Fruit fly (Drosophila melanogaster) whole organism, embryonic: ENCODE results near the gene Best4.

Source experiments
- ATbp ChIP-seq: fragments of 200-800 bp; sonication (Bioruptor generic); optimal IDR thresholded peaks from 2 replicates; lab custom pipeline; 2017; ENCODE audit warnings: missing biosample characterization, mild to moderate bottlenecking, missing genetic modification characterization, missing genetic modification reagents
- Bteb2 ChIP-seq: fragments of 200-800 bp; sonication (Bioruptor generic); optimal IDR thresholded peaks from 2 replicates; lab custom pipeline; 2016; ENCODE audit warnings: missing biosample characterization, missing genetic modification characterization
- CG10366 ChIP-seq: fragments of 200-800 bp; sonication (Bioruptor generic); IDR thresholded peaks from 2 replicates; pipeline ENCODE4 v1.3.6; 2022; ENCODE audit warnings: missing biosample characterization, missing genetic modification characterization
- CG11093 ChIP-seq: fragments of 200-800 bp; sonication (Bioruptor generic); IDR thresholded peaks from 3 replicates; pipeline ENCODE4 v1.3.6; 2022; ENCODE audit warnings: missing biosample characterization, missing genetic modification characterization
- CG11504 ChIP-seq: fragments of 200-800 bp; sonication (Bioruptor generic); optimal IDR thresholded peaks from 3 replicates; lab custom pipeline; 2019; ENCODE audit warnings: missing biosample characterization, mild to moderate bottlenecking, missing genetic modification characterization, moderate library complexity
- CG12299 ChIP-seq: fragments of 200-800 bp; sonication (Bioruptor generic); optimal IDR thresholded peaks from 2 replicates; lab custom pipeline; 2018; ENCODE audit warnings: missing biosample characterization, mild to moderate bottlenecking, missing genetic modification characterization
- CG12659 ChIP-seq: fragments of 200-800 bp; sonication (Bioruptor generic); optimal IDR thresholded peaks from 3 replicates; lab custom pipeline; 2017; ENCODE audit warnings: mild to moderate bottlenecking, missing biosample characterization, missing genetic modification reagents, missing genetic modification characterization
- CG16813 ChIP-seq: fragments of 200-800 bp; sonication (Bioruptor generic); IDR thresholded peaks from 3 replicates; pipeline ENCODE4 v1.3.6; 2022; ENCODE audit warnings: missing biosample characterization, missing genetic modification characterization; ENCODE audit not compliant: partially characterized antibody
- CG17802 ChIP-seq: fragments of 200-800 bp; sonication (Bioruptor generic); optimal IDR thresholded peaks from 2 replicates; lab custom pipeline; 2018; ENCODE audit warnings: missing biosample characterization, mild to moderate bottlenecking, missing genetic modification characterization, moderate library complexity
- CG17912 ChIP-seq: fragments of 200-800 bp; sonication (Bioruptor generic); optimal IDR thresholded peaks from 2 replicates; lab custom pipeline; 2018; ENCODE audit warnings: missing biosample characterization, mild to moderate bottlenecking, missing genetic modification characterization
- CG2120 ChIP-seq: fragments of 200-800 bp; sonication (Bioruptor generic); optimal IDR thresholded peaks from 3 replicates; lab custom pipeline; 2016; ENCODE audit warnings: missing biosample characterization, missing genetic modification characterization
- CG33557 ChIP-seq: fragments of 200-800 bp; sonication (Bioruptor generic); optimal IDR thresholded peaks from 2 replicates; lab custom pipeline; 2019; ENCODE audit warnings: missing biosample characterization, mild to moderate bottlenecking, missing genetic modification characterization, moderate library complexity
- CG3726 ChIP-seq: fragments of 200-800 bp; sonication (Bioruptor generic); IDR thresholded peaks from 3 replicates; pipeline ENCODE4, ENCODE4 v1.3.6; 2022; ENCODE audit warnings: missing biosample characterization, missing genetic modification characterization
- CG3838 ChIP-seq: fragments of 200-800 bp; sonication (Bioruptor generic); optimal IDR thresholded peaks from 3 replicates; lab custom pipeline; 2016; ENCODE audit warnings: missing biosample characterization, missing genetic modification characterization
- CG6791 ChIP-seq: fragments of 200-800 bp; sonication (Bioruptor generic); IDR thresholded peaks from 3 replicates; pipeline ENCODE4 v1.3.6; 2022; ENCODE audit warnings: missing biosample characterization, missing genetic modification characterization; ENCODE audit not compliant: partially characterized antibody
- CG8359 ChIP-seq: fragments of 200-800 bp; sonication (Bioruptor generic); optimal IDR thresholded peaks from 2 replicates; lab custom pipeline; 2017; ENCODE audit warnings: missing biosample characterization, mild to moderate bottlenecking, missing genetic modification characterization, borderline replicate concordance
- Dip2 ChIP-seq: fragments of 200-800 bp; sonication (Bioruptor generic); IDR thresholded peaks from 2 replicates; pipeline ENCODE4 v1.3.6; 2022; ENCODE audit warnings: missing biosample characterization, missing genetic modification characterization
- Elba2 ChIP-seq: fragments of 200-800 bp; sonication (Bioruptor generic); optimal IDR thresholded peaks from 3 replicates; lab custom pipeline; 2016; ENCODE audit warnings: missing biosample characterization, missing genetic modification characterization
- Fer2 ChIP-seq: fragments of 200-800 bp; sonication (Bioruptor generic); optimal IDR thresholded peaks from 2 replicates; lab custom pipeline; 2018; ENCODE audit warnings: missing biosample characterization, mild to moderate bottlenecking, missing genetic modification characterization, moderate library complexity
- Fer3 ChIP-seq: fragments of 200-800 bp; sonication (Bioruptor generic); optimal IDR thresholded peaks from 2 replicates; lab custom pipeline; 2018; ENCODE audit warnings: missing biosample characterization, mild to moderate bottlenecking, missing genetic modification characterization, moderate library complexity
- Gug ChIP-seq: fragments of 200-800 bp; sonication (Bioruptor generic); IDR thresholded peaks from 4 replicates; pipeline ENCODE4 v1.3.6; 2022; ENCODE audit warnings: missing biosample characterization, missing genetic modification characterization
- H2.0 ChIP-seq: fragments of 200-800 bp; sonication (Bioruptor generic); IDR thresholded peaks from 2 replicates; pipeline ENCODE4 v1.3.6; 2022; ENCODE audit warnings: missing biosample characterization, missing genetic modification characterization
- Hr39 ChIP-seq: fragments of >200 bp; optimal IDR thresholded peaks from 2 replicates; lab custom pipeline; 2017
- Hr78 ChIP-seq, 2 experiments: fragments of 200-800 bp in 1 of 2; fragments of >200 bp in 1 of 2; sonication (Bioruptor generic) in 1 of 2; optimal IDR thresholded peaks; 2 replicates each; lab custom pipeline; 2017 to 2019; ENCODE audit warnings: missing biosample characterization in 2 of 2, missing genetic modification characterization in 2 of 2, mild to moderate bottlenecking in 1 of 2, moderate library complexity in 1 of 2
- Hsf ChIP-seq: fragments of 200-800 bp; sonication (Bioruptor generic); optimal IDR thresholded peaks from 3 replicates; lab custom pipeline; 2016; ENCODE audit warnings: missing biosample characterization, missing genetic modification characterization
- Nf-YC ChIP-seq: fragments of 200-800 bp; optimal IDR thresholded peaks from 3 replicates; lab custom pipeline; 2019; ENCODE audit warnings: missing biosample characterization, mild to moderate bottlenecking, missing genetic modification characterization, moderate library complexity
- Taf1 ChIP-seq: fragments of 200-800 bp; sonication (Bioruptor generic); IDR thresholded peaks from 2 replicates; pipeline ENCODE4 v1.3.6; 2022; ENCODE audit warnings: missing biosample characterization, missing genetic modification characterization
- ara ChIP-seq: fragments of 200-800 bp; sonication (Bioruptor generic); IDR thresholded peaks from 2 replicates; pipeline ENCODE4 v1.3.6; 2022; ENCODE audit warnings: missing biosample characterization, missing genetic modification characterization
- chif ChIP-seq, 2 experiments: fragments of 200-800 bp; sonication (Bioruptor generic); optimal IDR thresholded peaks; 3 replicates each; lab custom pipeline; 2016; ENCODE audit warnings: missing biosample characterization in 2 of 2, missing genetic modification characterization in 2 of 2
- chn ChIP-seq: fragments of 200-800 bp; sonication (Bioruptor generic); optimal IDR thresholded peaks from 2 replicates; lab custom pipeline; 2016; ENCODE audit warnings: missing biosample characterization, missing genetic modification characterization
- crol ChIP-seq: fragments of 200-800 bp; sonication (Bioruptor generic); IDR thresholded peaks from 2 replicates; pipeline ENCODE4 v1.3.6; 2022; ENCODE audit warnings: missing biosample characterization, missing genetic modification characterization
- da ChIP-seq: fragments of 200-800 bp; sonication (Bioruptor generic); optimal IDR thresholded peaks from 2 replicates; lab custom pipeline; 2016; ENCODE audit warnings: missing biosample characterization, missing genetic modification characterization
- dati ChIP-seq: fragments of 200-800 bp; sonication (Bioruptor generic); IDR thresholded peaks from 2 replicates; pipeline ENCODE4 v1.3.6; 2022; ENCODE audit warnings: missing biosample characterization, missing genetic modification characterization
- dmrt99B ChIP-seq: fragments of 200-800 bp; sonication (Bioruptor generic); optimal IDR thresholded peaks from 2 replicates; lab custom pipeline; 2018; ENCODE audit warnings: missing biosample characterization, mild to moderate bottlenecking, missing genetic modification characterization, moderate library complexity
- eyg ChIP-seq: fragments of 200-800 bp; sonication (Bioruptor generic); optimal IDR thresholded peaks from 3 replicates; lab custom pipeline; 2016; ENCODE audit warnings: missing biosample characterization, missing genetic modification characterization
- fd64A ChIP-seq: fragments of 200-800 bp; sonication (Bioruptor generic); optimal IDR thresholded peaks from 3 replicates; lab custom pipeline; 2018; ENCODE audit warnings: missing biosample characterization, mild to moderate bottlenecking, missing genetic modification characterization
- gcm ChIP-seq: fragments of 200-800 bp; sonication (Bioruptor generic); optimal IDR thresholded peaks from 2 replicates; lab custom pipeline; 2019; ENCODE audit warnings: missing biosample characterization, mild to moderate bottlenecking, missing genetic modification characterization, moderate library complexity
- h ChIP-seq: fragments of >200 bp; optimal IDR thresholded peaks from 2 replicates; lab custom pipeline; 2017
- insv ChIP-seq, 2 experiments: fragments of 200-800 bp; sonication (Bioruptor generic); optimal IDR thresholded peaks; 3 replicates each; lab custom pipeline; 2016 to 2018; ENCODE audit warnings: missing biosample characterization in 2 of 2, missing genetic modification characterization in 2 of 2
- jigr1 ChIP-seq: fragments of 200-800 bp; sonication (Bioruptor generic); IDR thresholded peaks from 3 replicates; pipeline ENCODE4 v1.3.6; 2022; ENCODE audit warnings: missing biosample characterization, missing genetic modification characterization
- kay ChIP-seq: fragments of 200-800 bp; sonication (Bioruptor generic); optimal IDR thresholded peaks from 2 replicates; lab custom pipeline; 2016; ENCODE audit warnings: missing biosample characterization, missing genetic modification characterization
- lbe ChIP-seq: fragments of 200-800 bp; sonication (Bioruptor generic); optimal IDR thresholded peaks from 2 replicates; lab custom pipeline; 2016; ENCODE audit warnings: missing biosample characterization, mild to moderate bottlenecking, missing genetic modification characterization
- mld ChIP-seq: fragments of 200-800 bp; sonication (Bioruptor generic); IDR thresholded peaks from 3 replicates; pipeline ENCODE4 v1.3.6; 2022; ENCODE audit warnings: missing biosample characterization, missing genetic modification characterization; ENCODE audit not compliant: partially characterized antibody
- peb ChIP-seq: fragments of 200-800 bp; sonication (Bioruptor generic); IDR thresholded peaks from 2 replicates; pipeline ENCODE4 v1.3.6; 2022; ENCODE audit warnings: missing biosample characterization, missing genetic modification characterization
- psq ChIP-seq: fragments of 200-800 bp; sonication (Bioruptor generic); optimal IDR thresholded peaks from 2 replicates; lab custom pipeline; 2017; ENCODE audit warnings: missing biosample characterization, missing genetic modification characterization
- salm ChIP-seq: fragments of 200-800 bp; sonication (Bioruptor generic); optimal IDR thresholded peaks from 2 replicates; lab custom pipeline; 2018; ENCODE audit warnings: missing biosample characterization, mild to moderate bottlenecking, missing genetic modification characterization
- stwl ChIP-seq: fragments of 200-800 bp; sonication (Bioruptor generic); optimal IDR thresholded peaks from 3 replicates; lab custom pipeline; 2018; ENCODE audit warnings: missing biosample characterization, mild to moderate bottlenecking, missing genetic modification characterization, moderate library complexity
- ttk ChIP-seq: fragments of 200-800 bp; sonication (Bioruptor generic); IDR thresholded peaks from 2 replicates; pipeline ENCODE4 v2.1.2; 2022; ENCODE audit warnings: missing biosample characterization, missing genetic modification characterization
- vvl ChIP-seq: fragments of 200-800 bp; sonication (Bioruptor generic); IDR thresholded peaks from 2 replicates; pipeline ENCODE4 v1.3.6; 2022; ENCODE audit warnings: missing biosample characterization, missing genetic modification characterization
- z ChIP-seq: fragments of 200-800 bp; sonication (Bioruptor generic); IDR thresholded peaks from 3 replicates; pipeline ENCODE4 v1.3.6; 2022; ENCODE audit warnings: missing biosample characterization, missing genetic modification characterization

The Best4 gene

dm6 chr3L:15304224-15305035 lies 5.7 kb downstream of the Best4 start, which contains the start of gene CG7255 (continued):
- TF ChIP-seq CG17802 (no peak), Bteb2 (GFP tag; lab: Kevin White, UChicago) (no peak), fd64A (GFP tag; lab: Kevin White, UChicago) (peak; percentile 20), CG6791 (GFP tag; lab: Robert Waterston, UW) (0 out of 3 replicates have a peak, but pooled peaks have one; percentile 26), dmrt99B (tag; lab: Kevin White, UChicago) (no peak), z (GFP tag; lab: Robert Waterston, UW) (no peak), Hr78 (GFP tag; optimal IDR thresholded peaks at IDR 0.05; lab: Kevin White, UChicago) (no peak), Fer3 (tag; lab: Kevin White, UChicago) (no peak), chn (GFP tag; lab: Kevin White, UChicago) (peak; percentile 15), psq (no peak), CG10366 (peak; percentile 8; the same call in 1 of the 2 replicates), peb (GFP tag; lab: Robert Waterston, UW) (peak; percentile 12; the same call in 1 of the 2 replicates), Taf1 (GFP tag; lab: Robert Waterston, UW) (no peak), CG11093 (GFP tag; lab: Robert Waterston, UW) (no peak), CG33557 (GFP tag; lab: Kevin White, UChicago) (no peak), CG16813 (GFP tag; lab: Robert Waterston, UW) (no peak), stwl (tag; lab: Kevin White, UChicago) (no peak), H2.0 (no peak), CG11504 (tag; lab: Kevin White, UChicago) (peak; percentile 41), CG3838 (GFP tag; lab: Kevin White, UChicago) (no peak), h (no peak), Elba2 (no peak), Fer2 (tag; lab: Kevin White, UChicago) (no peak), CG17912 (GFP tag; lab: Kevin White, UChicago) (no peak), Hr39 (lab: Kevin White, UChicago) (no peak), CG3726 (GFP tag; lab: Robert Waterston, UW) (no peak), kay (GFP tag; lab: Kevin White, UChicago) (peak; percentile 79), jigr1 (no peak), CG8359 (GFP tag; lab: Kevin White, UChicago) (no peak), ATbp (GFP tag; lab: Kevin White, UChicago) (peak; percentile 10), salm (no peak), Hsf (no peak), da (no peak), Dip2 (GFP tag; lab: Robert Waterston, UW) (no peak), CG2120 (GFP tag; lab: Kevin White, UChicago) (no peak), Nf-YC (no peak), CG12659 (GFP tag; lab: Kevin White, UChicago) (no peak), CG12299 (tag; lab: Kevin White, UChicago) (no peak), mld (GFP tag; lab: Robert Waterston, UW) (no peak), crol (GFP tag; lab: Robert Waterston, UW) (peak; percentile 80), chif (GFP tag; optimal IDR thresholded peaks at IDR 0.05; lab: Kevin White, UChicago) (no peak), gcm (GFP tag; lab: Kevin White, UChicago) (no peak), dati (no peak), eyg (GFP tag; lab: Kevin White, UChicago) (no peak), insv (GFP tag; optimal IDR thresholded peaks at IDR 0.05; lab: Kevin White, UChicago) (no peak), ara (GFP tag; lab: Robert Waterston, UW) (peak; percentile 39; the same call in 1 of the 2 replicates), vvl (GFP tag; lab: Robert Waterston, UW) (no peak; the same call in 1 of the 2 replicates), Gug (GFP tag; lab: Robert Waterston, UW) (no peak), ttk (GFP tag; lab: Robert Waterston, UW) (0 out of 2 replicates have a peak, but pooled peaks have one; percentile 24), lbe (GFP tag; lab: Kevin White, UChicago) (no peak)
